Fruit fly (Drosophila melanogaster) whole organism, embryonic: Measurements from ENCODE around the gene CG15395.

Experiments
- Bdp1 ChIP-seq: fragments of 200-800 bp; sonication (Bioruptor generic); optimal IDR thresholded peaks from 3 replicates; lab custom pipeline; 2016; ENCODE audit warnings: missing biosample characterization, missing genetic modification characterization
- Bteb2 ChIP-seq: fragments of 200-800 bp; sonication (Bioruptor generic); optimal IDR thresholded peaks from 2 replicates; lab custom pipeline; 2016; ENCODE audit warnings: missing biosample characterization, missing genetic modification characterization
- CG10274 ChIP-seq: fragments of 200-800 bp; sonication (Bioruptor generic); optimal IDR thresholded peaks from 3 replicates; lab custom pipeline; 2017; ENCODE audit warnings: missing biosample characterization, mild to moderate bottlenecking, missing genetic modification characterization
- CG11398 ChIP-seq: fragments of 200-800 bp; sonication (Bioruptor generic); optimal IDR thresholded peaks from 2 replicates; lab custom pipeline; 2016; ENCODE audit warnings: missing biosample characterization, missing genetic modification characterization
- CG12155 ChIP-seq: fragments of 200-800 bp; sonication (Bioruptor generic); optimal IDR thresholded peaks from 3 replicates; lab custom pipeline; 2016; ENCODE audit warnings: missing biosample characterization, missing genetic modification characterization
- CG1233 ChIP-seq: fragments of 200-800 bp; sonication (Bioruptor generic); optimal IDR thresholded peaks from 4 replicates; lab custom pipeline; 2018; ENCODE audit warnings: missing biosample characterization, mild to moderate bottlenecking, missing genetic modification characterization
- CG13296 ChIP-seq: fragments of 200-800 bp; sonication (Bioruptor generic); optimal IDR thresholded peaks from 3 replicates; lab custom pipeline; 2018; ENCODE audit warnings: missing biosample characterization, mild to moderate bottlenecking, missing genetic modification characterization
- CG15601 ChIP-seq: fragments of 200-800 bp; sonication (Bioruptor generic); optimal IDR thresholded peaks from 3 replicates; lab custom pipeline; 2019; ENCODE audit warnings: missing biosample characterization, mild to moderate bottlenecking, missing genetic modification characterization, moderate library complexity
- CG18599 ChIP-seq: fragments of 200-800 bp; sonication (Bioruptor generic); optimal IDR thresholded peaks from 3 replicates; lab custom pipeline; 2017; ENCODE audit warnings: missing biosample characterization, missing genetic modification characterization, mild to moderate bottlenecking, moderate library complexity, missing genetic modification reagents
- CG18764 ChIP-seq: fragments of 200-800 bp; sonication (Bioruptor generic); optimal IDR thresholded peaks from 3 replicates; lab custom pipeline; 2016; ENCODE audit warnings: missing biosample characterization, missing genetic modification characterization
- CG2889 ChIP-seq: fragments of 200-800 bp; sonication (Bioruptor generic); IDR thresholded peaks from 3 replicates; pipeline ENCODE4 v1.3.6; 2022; ENCODE audit warnings: missing biosample characterization, missing genetic modification characterization
- CG4282 ChIP-seq: fragments of 200-800 bp; sonication (Bioruptor generic); optimal IDR thresholded peaks from 2 replicates; lab custom pipeline; 2016; ENCODE audit warnings: missing biosample characterization, missing genetic modification characterization
- CG7786 ChIP-seq: fragments of 200-800 bp; sonication (Bioruptor generic); optimal IDR thresholded peaks from 2 replicates; lab custom pipeline; 2016; ENCODE audit warnings: missing biosample characterization, missing genetic modification characterization
- CG9727 ChIP-seq: fragments of 200-800 bp; sonication (Bioruptor generic); optimal IDR thresholded peaks from 3 replicates; lab custom pipeline; 2017; ENCODE audit warnings: missing biosample characterization, mild to moderate bottlenecking, missing genetic modification characterization
- CTCF ChIP-seq: fragments of 200-800 bp; sonication (Bioruptor generic); optimal IDR thresholded peaks from 2 replicates; lab custom pipeline; 2017; ENCODE audit warnings: missing biosample characterization, mild to moderate bottlenecking, missing genetic modification characterization, moderate library complexity
- Chrac-16 ChIP-seq: fragments of 200-800 bp; sonication (Bioruptor generic); optimal IDR thresholded peaks from 3 replicates; lab custom pipeline; 2016; ENCODE audit warnings: missing biosample characterization, missing genetic modification characterization
- Dll ChIP-seq: fragments of 200-800 bp; sonication (Bioruptor generic); IDR thresholded peaks from 4 replicates; pipeline ENCODE4 v1.3.6; 2022; ENCODE audit warnings: missing biosample characterization, missing genetic modification characterization; ENCODE audit not compliant: partially characterized antibody
- Elba2 ChIP-seq: fragments of 200-800 bp; sonication (Bioruptor generic); optimal IDR thresholded peaks from 3 replicates; lab custom pipeline; 2016; ENCODE audit warnings: missing biosample characterization, missing genetic modification characterization
- GATAe ChIP-seq: fragments of 200-800 bp; sonication (Bioruptor generic); conservative IDR thresholded peaks from 2 replicates; pipeline ENCODE4 v1.3.6; 2022; ENCODE audit warnings: missing biosample characterization, missing genetic modification characterization
- HLH3B ChIP-seq: fragments of 200-800 bp; sonication (Bioruptor generic); IDR thresholded peaks from 2 replicates; pipeline ENCODE4 v1.3.6; 2022; ENCODE audit warnings: missing biosample characterization, missing genetic modification characterization
- HLH54F ChIP-seq: fragments of 200-800 bp; sonication (Bioruptor generic); optimal IDR thresholded peaks from 3 replicates; lab custom pipeline; 2016; ENCODE audit warnings: missing biosample characterization, missing genetic modification characterization
- Jarid2 ChIP-seq: fragments of 200-800 bp; sonication (Bioruptor generic); optimal IDR thresholded peaks from 3 replicates; lab custom pipeline; 2017; ENCODE audit warnings: mild to moderate bottlenecking, missing biosample characterization, missing genetic modification reagents, missing genetic modification characterization
- Kr ChIP-seq: fragments of 200-800 bp; sonication (Bioruptor generic); optimal IDR thresholded peaks from 2 replicates; lab custom pipeline; 2017; ENCODE audit warnings: missing biosample characterization, mild to moderate bottlenecking, missing genetic modification characterization
- MBD-R2 ChIP-seq: fragments of 200-800 bp; sonication (Bioruptor generic); IDR thresholded peaks from 2 replicates; pipeline ENCODE4 v1.3.6; 2022; ENCODE audit warnings: missing biosample characterization, missing genetic modification characterization
- Mad ChIP-seq: fragments of 200-800 bp; sonication (Bioruptor generic); optimal IDR thresholded peaks from 2 replicates; lab custom pipeline; 2016; ENCODE audit warnings: missing biosample characterization, missing genetic modification characterization
- Mes4 ChIP-seq: fragments of 200-800 bp; sonication (Bioruptor generic); optimal IDR thresholded peaks from 2 replicates; lab custom pipeline; 2016; ENCODE audit warnings: missing biosample characterization, missing genetic modification characterization
- Oaz ChIP-seq: fragments of 200-800 bp; sonication (Bioruptor generic); IDR thresholded peaks from 2 replicates; pipeline ENCODE4 v1.3.6; 2022; ENCODE audit warnings: missing biosample characterization, missing genetic modification characterization
- Oli ChIP-seq: fragments of 200-800 bp; sonication (Bioruptor generic); optimal IDR thresholded peaks from 2 replicates; lab custom pipeline; 2018; ENCODE audit warnings: missing biosample characterization, mild to moderate bottlenecking, missing genetic modification characterization, moderate library complexity
- al ChIP-seq: fragments of 200-800 bp; sonication (Bioruptor generic); IDR thresholded peaks from 2 replicates; pipeline ENCODE4 v1.3.6; 2022; ENCODE audit warnings: missing biosample characterization, missing genetic modification characterization
- amos ChIP-seq: fragments of 200-800 bp; sonication (Bioruptor generic); IDR thresholded peaks from 2 replicates; pipeline ENCODE4 v1.3.6; 2022; ENCODE audit warnings: missing biosample characterization, missing genetic modification characterization; ENCODE audit not compliant: partially characterized antibody
- br ChIP-seq: fragments of >200 bp; optimal IDR thresholded peaks from 2 replicates; lab custom pipeline; 2017
- caup ChIP-seq: fragments of 200-800 bp; sonication (Bioruptor generic); optimal IDR thresholded peaks from 3 replicates; lab custom pipeline; 2017; ENCODE audit warnings: missing biosample characterization, mild to moderate bottlenecking, missing genetic modification characterization, moderate library complexity; ENCODE audit not compliant: severe bottlenecking
- chinmo ChIP-seq: fragments of 200-800 bp; sonication (Bioruptor generic); IDR thresholded peaks from 4 replicates; pipeline ENCODE4 v1.3.6; 2022; ENCODE audit warnings: missing biosample characterization, missing genetic modification characterization; ENCODE audit not compliant: partially characterized antibody
- chm ChIP-seq: fragments of 200-800 bp; sonication (Bioruptor generic); IDR thresholded peaks from 2 replicates; pipeline ENCODE4 v1.3.6; 2022; ENCODE audit warnings: missing biosample characterization, missing genetic modification characterization
- dm ChIP-seq: fragments of 200-800 bp; sonication (Bioruptor generic); optimal IDR thresholded peaks from 3 replicates; lab custom pipeline; 2016; ENCODE audit warnings: missing biosample characterization, missing genetic modification characterization
- en ChIP-seq: fragments of 200-800 bp; sonication (Bioruptor generic); optimal IDR thresholded peaks from 2 replicates; lab custom pipeline; 2016; ENCODE audit warnings: missing biosample characterization, missing genetic modification characterization
- ftz-f1 ChIP-seq: fragments of 200-800 bp; sonication (Bioruptor generic); optimal IDR thresholded peaks from 2 replicates; lab custom pipeline; 2016; ENCODE audit warnings: missing biosample characterization, missing genetic modification characterization
- gcm2 ChIP-seq: fragments of 200-800 bp; sonication (Bioruptor generic); optimal IDR thresholded peaks from 2 replicates; lab custom pipeline; 2016; ENCODE audit warnings: missing biosample characterization, missing genetic modification characterization
- gsb ChIP-seq: fragments of 200-800 bp; sonication (Bioruptor generic); IDR thresholded peaks from 2 replicates; pipeline ENCODE4 v1.3.6; 2022; ENCODE audit warnings: missing biosample characterization, missing genetic modification characterization
- ham ChIP-seq: fragments of 200-800 bp; sonication (Bioruptor generic); IDR thresholded peaks from 2 replicates; pipeline ENCODE4 v1.3.6; 2022; ENCODE audit warnings: missing biosample characterization, missing genetic modification characterization
- kay ChIP-seq: fragments of 200-800 bp; sonication (Bioruptor generic); optimal IDR thresholded peaks from 2 replicates; lab custom pipeline; 2016; ENCODE audit warnings: missing biosample characterization, missing genetic modification characterization
- kni ChIP-seq: fragments of 200-800 bp; sonication (Bioruptor generic); optimal IDR thresholded peaks from 3 replicates; lab custom pipeline; 2017; ENCODE audit warnings: mild to moderate bottlenecking, missing biosample characterization, missing genetic modification reagents, missing genetic modification characterization
- lbe ChIP-seq: fragments of 200-800 bp; sonication (Bioruptor generic); optimal IDR thresholded peaks from 2 replicates; lab custom pipeline; 2016; ENCODE audit warnings: missing biosample characterization, mild to moderate bottlenecking, missing genetic modification characterization
- lola ChIP-seq, 3 experiments: fragments of >200 bp in 2 of 3; fragments of 200-800 bp in 1 of 3; sonication (Bioruptor generic) in 1 of 3; optimal IDR thresholded peaks; 2 replicates each; lab custom pipeline; 2017 to 2019; ENCODE audit warnings: missing biosample characterization in 3 of 3, missing genetic modification characterization in 3 of 3, mild to moderate bottlenecking in 1 of 3, moderate library complexity in 1 of 3
- nmo ChIP-seq: fragments of 200-800 bp; sonication (Bioruptor generic); optimal IDR thresholded peaks from 2 replicates; lab custom pipeline; 2018; ENCODE audit warnings: missing biosample characterization, mild to moderate bottlenecking, missing genetic modification characterization, moderate library complexity
- org-1 ChIP-seq: fragments of 200-800 bp; sonication (Bioruptor generic); optimal IDR thresholded peaks from 2 replicates; lab custom pipeline; 2017; ENCODE audit warnings: missing biosample characterization, missing genetic modification characterization
- otp ChIP-seq: fragments of 200-800 bp; sonication (Bioruptor generic); IDR thresholded peaks from 3 replicates; pipeline ENCODE4, ENCODE4 v1.3.6; 2022; ENCODE audit warnings: missing biosample characterization, missing genetic modification characterization
- salm ChIP-seq: fragments of 200-800 bp; sonication (Bioruptor generic); optimal IDR thresholded peaks from 2 replicates; lab custom pipeline; 2018; ENCODE audit warnings: missing biosample characterization, mild to moderate bottlenecking, missing genetic modification characterization
- trh ChIP-seq: fragments of 200-800 bp; sonication (Bioruptor generic); optimal IDR thresholded peaks from 2 replicates; lab custom pipeline; 2016; ENCODE audit warnings: missing biosample characterization, missing genetic modification characterization
- wdn ChIP-seq: fragments of 200-800 bp; sonication (Bioruptor generic); IDR thresholded peaks from 2 replicates; pipeline ENCODE4 v1.3.6; 2022; ENCODE audit warnings: missing biosample characterization, missing genetic modification characterization
- zf30C ChIP-seq: fragments of 200-800 bp; sonication (Bioruptor generic); optimal IDR thresholded peaks from 3 replicates; lab custom pipeline; 2018; ENCODE audit warnings: missing biosample characterization, mild to moderate bottlenecking, missing genetic modification characterization
- zfh1 ChIP-seq: fragments of 200-800 bp; sonication (Bioruptor generic); IDR thresholded peaks from 3 replicates; pipeline ENCODE4 v1.3.6; 2022; ENCODE audit warnings: missing biosample characterization, missing genetic modification characterization

The CG15395 gene

dm6 chr2L:2585285-2585684 is 24.5 kb upstream of the CG15395 start, which contains the start of gene Drp1 (continued):
- no peak for TF ChIP-seq ham (GFP tag; lab: Robert Waterston, UW)
- no peak for TF ChIP-seq lbe (GFP tag; lab: Kevin White, UChicago)
- TF ChIP-seq Kr (GFP tag; lab: Kevin White, UChicago), result no peak
- TF ChIP-seq caup, result peak; percentile 55
- TF ChIP-seq Dll (GFP tag; lab: Robert Waterston, UW), result peak; percentile 59; the same call in 3 of the 4 replicates
- no peak for TF ChIP-seq CG10274 (GFP tag; lab: Kevin White, UChicago)
- TF ChIP-seq wdn (GFP tag; lab: Robert Waterston, UW), result 0 out of 2 replicates have a peak, but pooled peaks have one; percentile 23
- peak; percentile 63; the same call in 1 of the 3 replicates for TF ChIP-seq zfh1 (GFP tag; lab: Robert Waterston, UW)
- TF ChIP-seq Jarid2, result peak; percentile 25
- peak; percentile 27 for TF ChIP-seq CG11398 (GFP tag; lab: Kevin White, UChicago)
- peak; percentile 36 for TF ChIP-seq CG12155 (GFP tag; lab: Kevin White, UChicago)
- peak; percentile 4 for TF ChIP-seq CG13296 (GFP tag; lab: Kevin White, UChicago)
- TF ChIP-seq lola (GFP tag; optimal IDR thresholded peaks at IDR 0.05; lab: Kevin White, UChicago), result no peak
- TF ChIP-seq CG18599 (GFP tag; lab: Kevin White, UChicago), result no peak
- no peak for TF ChIP-seq Oli (tag; lab: Kevin White, UChicago)
- no peak for TF ChIP-seq en (GFP tag; lab: Kevin White, UChicago)
- peak; percentile 6 for TF ChIP-seq CG1233
- TF ChIP-seq Oaz (GFP tag; lab: Robert Waterston, UW), result no peak
- TF ChIP-seq CG4282 (GFP tag; lab: Kevin White, UChicago), result peak; percentile 64
- TF ChIP-seq br, result no peak
- peak; percentile 83 for TF ChIP-seq amos (GFP tag; lab: Robert Waterston, UW)
- peak; percentile 60 for TF ChIP-seq CG7786 (GFP tag; lab: Kevin White, UChicago)
- peak; percentile 26 for TF ChIP-seq CG18764 (GFP tag; lab: Kevin White, UChicago)
- TF ChIP-seq Chrac-16 (GFP tag; lab: Kevin White, UChicago), result peak; percentile 27
- 0 out of 2 replicates have a peak, but pooled peaks have one; percentile 15 for TF ChIP-seq GATAe
- TF ChIP-seq trh (GFP tag; lab: Kevin White, UChicago), result no peak
- no peak for TF ChIP-seq CG2889 (GFP tag; lab: Robert Waterston, UW)
- TF ChIP-seq gcm2 (GFP tag; lab: Kevin White, UChicago), result no peak
- TF ChIP-seq ftz-f1 (GFP tag; lab: Kevin White, UChicago), result peak; percentile 45
- TF ChIP-seq Bteb2 (GFP tag; lab: Kevin White, UChicago), result no peak
- peak; percentile 61; the same call in 1 of the 2 replicates for TF ChIP-seq chm (GFP tag; lab: Robert Waterston, UW)
- TF ChIP-seq MBD-R2 (GFP tag; lab: Robert Waterston, UW), result peak; percentile 87
- TF ChIP-seq org-1 (GFP tag; lab: Kevin White, UChicago), result no peak
- no peak for TF ChIP-seq al
- TF ChIP-seq kay (GFP tag; lab: Kevin White, UChicago), result peak; percentile 21
- TF ChIP-seq HLH3B, result peak; percentile 47; the same call in 1 of the 2 replicates
- no peak for TF ChIP-seq otp
- TF ChIP-seq CG15601 (tag; lab: Kevin White, UChicago), result peak; percentile 24
- peak; percentile 60 for TF ChIP-seq HLH54F (GFP tag; lab: Kevin White, UChicago)
- peak; percentile 7 for TF ChIP-seq zf30C
- peak; percentile 40 for TF ChIP-seq nmo (GFP tag; lab: Kevin White, UChicago)
- TF ChIP-seq Elba2 (GFP tag; lab: Kevin White, UChicago), result peak; percentile 57
- TF ChIP-seq salm, result no peak
- TF ChIP-seq Mes4 (GFP tag; lab: Kevin White, UChicago), result no peak
- no peak for TF ChIP-seq kni
- TF ChIP-seq CG9727 (GFP tag; lab: Kevin White, UChicago), result no peak
- peak; percentile 93 for TF ChIP-seq CTCF (GFP tag; lab: Kevin White, UChicago)
- peak; percentile 28 for TF ChIP-seq Bdp1 (GFP tag; lab: Kevin White, UChicago)
- no peak for TF ChIP-seq gsb (GFP tag; lab: Robert Waterston, UW)
- peak; percentile 39 for TF ChIP-seq dm (GFP tag; lab: Kevin White, UChicago)
- peak; percentile 78 for TF ChIP-seq Mad
- 0 out of 4 replicates have a peak, but pooled peaks have one; percentile 70 for TF ChIP-seq chinmo (GFP tag; lab: Robert Waterston, UW)
